Worm (Caenorhabditis elegans) whole organism, dauer: ENCODE measurements around the gene msp-36.

Experiments
- unc-62 ChIP-seq: sonication (generic microtip); optimal IDR thresholded peaks from 2 replicates; lab custom pipeline; 2017; ENCODE audit warnings: missing biosample characterization, missing genetic modification reagents, missing genetic modification characterization

msp-36 gene

DNA sequence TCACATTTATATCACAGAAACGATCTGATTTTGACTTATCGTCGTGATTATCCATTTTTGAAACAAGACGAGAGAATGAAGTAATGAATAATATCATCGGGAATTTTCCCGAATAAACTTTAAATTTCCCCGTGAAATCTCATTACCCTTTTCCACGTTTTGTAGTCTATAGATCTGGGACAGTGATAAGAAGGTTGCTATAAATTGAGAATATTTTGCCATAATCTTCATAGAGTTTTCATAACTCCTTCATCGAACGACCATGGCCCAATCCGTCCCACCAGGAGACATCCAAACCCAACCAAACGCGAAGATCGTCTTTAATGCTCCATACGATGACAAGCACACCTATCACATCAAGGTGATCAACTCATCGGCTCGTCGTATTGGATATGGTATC is at the start of gene msp-36, which contains the start of gene C04G2.5:
TSS of gene msp-36 (plus strand) at position 263 of the 400 bp plus-strand sequence.
TSS of gene C04G2.5 (minus strand) at position 101 of the 400 bp plus-strand sequence.
- no peak for TF ChIP-seq unc-62 (GFP tag; lab: Kevin White, UChicago)

DNA sequence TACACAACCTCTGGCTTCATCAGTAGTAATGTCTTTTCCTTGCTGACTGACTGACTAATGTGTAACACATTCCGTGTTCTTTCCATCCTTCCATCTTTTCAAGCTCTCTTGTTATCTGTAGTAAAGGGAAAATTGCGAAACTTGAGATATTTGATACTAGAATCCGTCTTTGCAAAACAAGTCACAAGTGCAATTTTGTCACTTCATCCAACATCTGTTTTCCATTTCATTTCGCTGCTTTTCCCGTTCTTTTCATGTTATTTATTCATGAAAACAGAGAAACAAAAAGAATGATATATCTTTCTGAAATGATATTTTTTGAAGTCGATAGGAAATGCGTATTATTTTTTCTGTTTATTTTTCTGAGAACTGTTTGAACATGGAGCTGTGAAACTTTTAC is 49.2 kb upstream of the msp-36 start:
- no peak for TF ChIP-seq unc-62 (GFP tag; lab: Kevin White, UChicago)

DNA sequence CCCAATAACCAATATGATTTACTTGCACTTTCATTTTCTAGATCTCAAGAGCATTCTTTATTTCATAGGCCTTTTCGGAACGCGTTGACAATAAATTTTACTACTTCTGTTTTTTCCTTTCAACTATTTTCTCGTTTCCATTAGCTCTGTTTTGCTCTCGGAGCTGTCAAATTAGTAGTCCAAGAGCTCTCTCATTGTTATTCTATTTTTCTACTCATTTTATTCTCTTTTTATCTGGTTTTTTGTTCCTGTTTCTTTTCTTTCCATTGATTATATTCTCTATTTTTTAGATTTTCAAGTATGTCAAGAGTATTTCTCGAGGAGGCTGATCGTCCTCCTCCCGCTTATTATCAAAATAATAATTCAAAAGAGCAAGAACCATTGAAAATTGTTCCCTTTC is 48.1 kb upstream of the msp-36 start, which contains the start of gene T04B2.3:
TSS of gene T04B2.3 (plus strand) at position 301 of the 400 bp plus-strand sequence.
- TF ChIP-seq unc-62 (GFP tag; lab: Kevin White, UChicago): no peak

DNA sequence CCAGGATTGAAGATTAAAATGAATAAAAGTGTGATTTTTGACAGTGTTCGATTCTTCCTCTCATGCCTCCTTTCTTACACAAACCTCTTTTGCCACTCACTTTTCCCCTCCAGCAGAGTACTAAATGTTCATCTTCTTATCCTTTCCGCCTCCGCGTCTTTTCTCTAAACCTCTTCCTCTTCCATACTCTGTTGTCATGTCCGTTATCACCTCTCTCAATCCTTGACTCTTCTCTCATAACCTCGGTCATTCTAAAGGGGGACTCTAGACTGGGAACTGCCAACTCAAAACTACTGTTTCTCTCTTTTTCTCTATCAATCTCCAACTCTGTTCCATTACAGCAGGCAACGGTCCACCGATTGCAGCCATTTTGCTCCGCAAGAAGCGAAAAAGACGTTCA is 47.0 kb upstream of the msp-36 start:
- no peak for TF ChIP-seq unc-62 (GFP tag; lab: Kevin White, UChicago)

DNA sequence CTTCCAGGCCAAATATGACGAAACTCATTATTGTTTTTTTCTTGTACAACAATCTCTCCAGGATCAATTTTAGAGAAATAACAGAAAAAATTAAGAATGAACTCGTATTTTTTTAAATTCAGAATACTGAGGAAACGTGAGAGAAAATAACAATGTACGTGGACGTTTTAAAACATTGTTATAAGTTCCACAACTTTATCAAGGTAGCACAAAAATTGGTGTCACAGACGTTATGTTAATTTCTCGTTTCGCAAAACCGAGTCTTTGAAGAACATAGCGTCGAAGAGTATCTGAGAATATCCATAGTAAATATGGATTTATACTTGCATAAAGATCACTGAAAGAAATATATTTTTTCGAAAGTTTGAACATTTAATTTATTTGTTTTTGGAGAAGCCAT is 44.1 kb upstream of the msp-36 start, which contains the start of gene T04B2.8:
TSS of gene T04B2.8 (minus strand) at position 101 of the 400 bp plus-strand sequence.
- TF ChIP-seq unc-62 (GFP tag; lab: Kevin White, UChicago): no peak

DNA sequence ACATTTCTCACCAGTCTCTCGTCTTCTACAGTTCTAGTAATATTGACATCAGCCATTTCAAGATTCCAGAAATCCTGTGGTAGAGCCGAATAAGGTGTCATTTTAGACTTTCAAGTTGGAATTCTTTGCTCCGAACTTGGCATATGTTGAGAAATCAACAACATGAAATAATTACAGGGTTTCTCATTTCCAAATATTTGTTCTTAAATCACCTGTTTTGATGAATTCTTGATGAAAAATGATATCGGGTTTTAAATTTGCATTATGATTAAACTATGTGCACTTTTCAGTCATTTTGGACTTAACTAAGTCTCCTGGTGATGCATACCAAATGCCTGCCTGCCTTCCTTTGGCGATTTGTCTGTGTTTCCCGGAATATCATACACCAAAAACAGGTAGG is 41.7 kb upstream of the msp-36 start, which contains the start of gene srv-12:
TSS of gene srv-12 (minus strand) at position 101 of the 400 bp plus-strand sequence.
- no peak for TF ChIP-seq unc-62 (GFP tag; lab: Kevin White, UChicago)

DNA sequence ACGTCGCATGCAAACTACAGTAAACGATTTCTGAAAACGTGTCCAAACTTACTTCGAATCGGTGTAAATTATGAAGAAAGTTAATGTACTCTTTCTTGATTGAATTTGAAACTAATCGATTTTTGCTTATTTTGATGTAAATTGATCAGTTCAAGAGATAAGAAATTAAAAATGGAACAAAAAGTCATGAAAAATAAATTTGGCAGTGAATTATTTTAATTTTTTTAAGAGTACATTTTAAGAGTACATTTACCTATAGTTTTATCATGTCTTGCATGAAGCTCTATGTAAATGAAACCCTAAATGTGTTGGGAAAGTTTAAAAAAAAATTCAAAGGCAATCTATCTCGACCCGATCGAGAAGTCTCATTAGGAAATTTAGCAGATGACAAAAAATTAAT is 39.1 kb upstream of the msp-36 start, which contains the start of gene T04B2.7:
TSS of gene T04B2.7 (minus strand) at position 101 of the 400 bp plus-strand sequence.
- TF ChIP-seq unc-62 (GFP tag; lab: Kevin White, UChicago): no peak

DNA sequence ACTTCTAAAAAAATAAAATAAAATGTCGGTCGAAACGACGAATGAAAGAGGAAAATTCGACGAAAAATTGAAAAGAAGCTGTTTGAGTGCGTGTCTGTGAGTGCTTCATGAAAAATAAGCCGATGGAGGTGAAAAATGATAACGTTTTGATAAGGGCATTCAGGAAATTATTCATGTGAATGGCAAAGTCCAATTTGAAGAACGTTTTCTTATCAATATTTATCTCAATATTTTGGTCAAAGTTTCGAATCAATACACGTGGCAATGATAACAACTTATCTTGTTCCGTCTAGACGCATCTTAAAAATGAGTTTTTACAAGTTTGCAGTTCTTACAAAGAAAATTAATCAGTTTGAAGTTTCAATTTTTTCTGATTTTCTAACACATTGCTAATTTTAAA is 36.1 kb upstream of the msp-36 start:
- no peak for TF ChIP-seq unc-62 (GFP tag; lab: Kevin White, UChicago)

DNA sequence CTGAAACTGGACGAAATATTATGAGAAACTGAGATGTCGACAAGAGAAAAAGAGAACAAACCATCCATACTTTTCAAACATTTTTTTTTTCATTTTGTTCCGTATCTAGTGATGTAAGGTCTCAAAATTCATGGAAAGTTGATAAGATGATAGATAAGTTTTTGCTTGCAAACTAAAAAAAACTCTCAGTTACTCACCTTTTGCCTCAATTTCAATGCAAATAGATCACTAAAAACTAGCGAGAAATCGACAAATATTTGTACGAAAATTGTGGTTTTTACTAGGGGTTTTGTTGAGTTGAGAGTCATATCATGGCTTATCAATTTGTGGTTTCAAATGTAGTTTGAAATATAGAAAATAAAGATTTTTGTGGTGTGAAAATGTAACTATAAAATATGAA is 34.4 kb upstream of the msp-36 start:
- TF ChIP-seq unc-62 (GFP tag; lab: Kevin White, UChicago): no peak

DNA sequence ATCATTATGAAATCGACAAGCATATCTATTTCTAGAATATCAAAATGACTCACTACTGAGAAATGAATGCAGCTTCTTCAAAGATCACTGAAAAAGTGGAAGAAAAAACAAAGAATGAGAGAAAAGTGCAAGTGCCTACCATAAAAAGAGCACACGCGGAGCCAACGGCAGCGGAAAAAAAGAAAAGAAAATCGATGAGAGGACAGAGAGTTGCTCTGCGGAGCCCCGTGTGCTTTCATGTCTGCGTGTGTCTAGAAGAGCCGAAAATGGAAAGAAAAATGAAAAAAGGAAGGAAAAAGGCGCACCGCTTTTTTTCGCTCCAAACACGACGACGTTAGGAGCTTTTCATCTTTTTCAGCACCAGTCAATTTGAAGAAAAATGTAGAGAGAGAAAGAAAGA is 32.5 kb upstream of the msp-36 start, which contains the start of gene ipla-7:
TSS of gene ipla-7 (minus strand) at position 122 of the 400 bp plus-strand sequence.
- no peak for TF ChIP-seq unc-62 (GFP tag; lab: Kevin White, UChicago)

DNA sequence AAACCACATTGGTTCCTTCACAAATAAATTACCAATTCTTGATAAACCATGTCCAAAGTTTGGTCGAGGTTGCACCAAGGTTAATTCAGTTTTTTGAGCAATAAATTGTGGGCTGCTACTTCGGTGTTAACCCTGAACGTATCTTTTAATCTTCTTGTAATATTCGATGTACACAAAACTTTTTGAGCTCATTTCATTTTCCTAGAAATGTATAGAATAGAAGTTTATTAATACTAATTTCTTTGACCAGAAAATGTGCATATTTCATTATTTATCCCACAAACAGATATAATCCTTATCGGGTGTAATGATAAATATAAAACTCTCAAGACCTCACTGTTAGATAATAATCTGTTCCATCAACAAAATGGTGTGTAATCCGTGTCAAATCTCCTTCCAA is 31.3 kb upstream of the msp-36 start:
- no peak for TF ChIP-seq unc-62 (GFP tag; lab: Kevin White, UChicago)

DNA sequence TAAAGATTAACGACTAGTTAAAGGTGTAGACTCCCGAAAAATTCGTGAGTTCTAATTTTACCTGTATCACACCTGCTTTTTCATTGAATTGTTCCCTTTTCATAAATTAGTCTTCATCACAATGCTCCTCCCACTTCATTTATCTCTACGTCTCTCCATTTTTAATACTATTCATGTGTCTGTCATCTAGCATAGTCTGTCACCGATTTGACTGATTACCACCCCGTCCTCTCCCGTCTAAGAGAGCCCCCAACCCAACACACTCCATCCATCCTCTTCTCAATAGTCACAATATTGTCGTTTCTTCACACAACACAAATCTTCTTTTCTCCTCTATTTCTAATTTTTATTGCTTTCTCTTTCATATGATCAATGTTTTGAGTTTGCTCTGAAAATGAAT is 30.1 kb upstream of the msp-36 start:
- TF ChIP-seq unc-62 (GFP tag; lab: Kevin White, UChicago): no peak

DNA sequence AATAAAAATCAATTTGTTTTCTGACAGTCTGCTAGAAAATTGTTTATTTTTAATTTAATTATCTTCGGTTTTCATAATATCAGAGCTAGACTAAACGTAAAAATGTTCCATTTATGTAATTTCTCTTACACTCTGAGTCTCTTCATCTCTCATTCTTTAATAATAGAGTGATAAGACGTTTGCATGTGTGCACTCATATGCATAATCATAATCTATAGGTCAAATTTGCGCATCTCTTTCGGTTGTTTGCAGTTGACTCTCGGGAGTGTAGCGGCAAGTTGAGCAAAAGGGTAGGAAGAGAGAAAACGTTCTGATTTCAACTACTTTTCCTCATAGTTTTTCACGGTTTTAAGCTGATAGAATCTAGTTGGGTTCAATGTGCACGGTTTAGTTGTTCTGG is 28.8 kb upstream of the msp-36 start:
- TF ChIP-seq unc-62 (GFP tag; lab: Kevin White, UChicago): no peak

DNA sequence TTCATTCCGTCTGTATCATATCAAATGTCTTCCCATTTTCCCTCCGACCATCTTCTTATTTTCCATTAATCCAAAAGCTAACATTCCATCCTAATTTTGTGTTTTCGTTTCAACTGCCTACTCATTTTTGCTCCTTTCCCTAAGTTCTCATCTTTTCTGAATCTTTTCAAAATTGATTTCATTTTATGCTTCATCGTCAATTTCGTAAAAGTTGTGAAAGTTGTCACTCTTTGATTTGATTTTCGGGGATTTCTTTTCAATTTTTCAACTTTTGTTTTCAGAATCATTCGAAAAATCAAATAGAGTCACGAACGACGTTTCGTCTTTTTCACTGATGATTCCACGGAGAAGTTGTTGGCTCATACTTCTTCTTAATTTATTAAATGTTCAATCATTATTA is 27.7 kb upstream of the msp-36 start, which contains the start of gene cwn-2:
TSS of gene cwn-2 (plus strand) at position 276 of the 400 bp plus-strand sequence.
- no peak for TF ChIP-seq unc-62 (GFP tag; lab: Kevin White, UChicago)

DNA sequence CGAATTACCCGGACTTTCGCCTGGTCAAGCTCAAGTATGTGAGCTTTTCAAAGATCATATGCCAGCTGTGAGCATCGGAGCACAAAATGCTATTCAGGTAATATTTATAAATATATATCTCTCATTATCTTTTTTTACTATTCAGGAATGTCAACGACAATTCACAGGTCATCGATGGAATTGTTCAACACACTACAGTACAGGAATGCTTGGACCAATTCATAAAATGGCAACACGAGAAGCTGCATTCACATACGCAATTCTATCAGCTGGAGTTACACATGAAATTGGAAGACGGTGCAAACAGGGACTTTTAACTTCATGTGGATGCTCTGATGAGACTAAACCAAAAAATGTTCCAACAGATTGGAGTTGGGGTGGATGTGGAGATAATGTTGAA is 27.0 kb upstream of the msp-36 start:
- no peak for TF ChIP-seq unc-62 (GFP tag; lab: Kevin White, UChicago)

DNA sequence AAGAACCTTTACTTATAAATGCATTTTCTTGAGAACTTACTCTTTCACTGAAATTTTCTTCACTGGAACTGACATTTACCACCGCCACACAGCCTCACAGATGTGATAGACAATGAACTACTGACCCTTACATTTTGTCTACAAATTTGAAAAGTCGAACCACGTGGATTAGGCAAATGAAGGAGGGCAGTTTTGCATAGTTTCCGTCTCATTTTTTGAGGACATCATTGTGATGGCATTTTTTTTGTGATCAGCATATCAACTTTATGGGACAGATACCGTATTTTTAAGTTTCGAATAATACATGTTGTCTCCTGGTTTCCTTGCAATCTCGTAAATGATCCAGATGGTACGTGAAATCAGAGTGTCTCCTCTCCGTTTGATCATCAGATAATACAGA is 22.7 kb upstream of the msp-36 start, which contains the start of gene W01B6.3:
TSS of gene W01B6.3 (minus strand) at position 101 of the 400 bp plus-strand sequence.
- no peak for TF ChIP-seq unc-62 (GFP tag; lab: Kevin White, UChicago)

DNA sequence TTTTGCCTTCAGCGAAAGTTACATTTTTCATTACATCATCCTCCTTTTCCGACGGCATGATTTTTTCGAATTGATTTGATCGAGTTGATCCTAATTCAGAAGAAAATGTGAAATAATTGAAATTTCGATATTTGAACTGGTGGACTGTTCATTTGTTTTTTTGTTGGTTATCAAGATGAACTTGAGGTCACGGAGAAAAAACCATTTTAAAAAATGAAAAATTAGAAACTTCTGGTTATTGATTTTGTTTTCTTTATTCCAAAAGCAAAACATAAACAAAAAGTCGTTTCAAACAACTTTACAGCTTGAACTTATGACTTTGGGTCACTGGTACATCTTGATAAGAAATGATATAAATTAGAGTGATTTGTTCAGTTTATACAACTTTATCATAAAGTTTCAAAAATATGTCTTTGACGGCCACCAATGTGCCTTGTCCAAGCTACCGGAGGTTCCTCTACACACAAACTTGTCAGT is 20.2 kb upstream of the msp-36 start, which contains the start of the genes ttbk-4 and W01B6.4:
TSS of gene ttbk-4 (minus strand) at position 101 of the 477 bp plus-strand sequence.
TSS of gene W01B6.4 (plus strand) at position 427 of the 477 bp plus-strand sequence.
- no peak for TF ChIP-seq unc-62 (GFP tag; lab: Kevin White, UChicago)
